Worm (Caenorhabditis elegans) whole organism, mixed stage, embryonic: Measurements from ENCODE around the gene taf-9.

Source experiments
- M03D4.4 ChIP-seq: sonication (generic microtip); optimal IDR thresholded peaks from 2 replicates; lab custom pipeline; 2017; ENCODE audit warnings: mild to moderate bottlenecking, missing genetic modification characterization, missing compliant biosample characterization
- bed-3 ChIP-seq: fragments of 200-800 bp; sonication (Bioruptor generic); optimal IDR thresholded peaks from 3 replicates; lab custom pipeline; 2018; ENCODE audit warnings: mild to moderate bottlenecking, missing genetic modification characterization, moderate library complexity, missing compliant biosample characterization
- blmp-1 ChIP-seq: fragments of 150-350 bp; optimal IDR thresholded peaks from 2 replicates; lab custom pipeline; 2014; ENCODE audit warnings: missing biosample characterization, missing genetic modification characterization
- ceh-39 ChIP-seq: fragments of 150-350 bp; optimal IDR thresholded peaks from 2 replicates; lab custom pipeline; 2014; ENCODE audit warnings: missing biosample characterization, missing genetic modification characterization
- ceh-43 ChIP-seq: fragments of 200-800 bp; sonication (Bioruptor generic); optimal IDR thresholded peaks from 2 replicates; lab custom pipeline; 2018; ENCODE audit warnings: mild to moderate bottlenecking, missing genetic modification characterization, moderate library complexity, missing compliant biosample characterization
- ceh-83 ChIP-seq: fragments of 200-800 bp; sonication (Bioruptor generic); optimal IDR thresholded peaks from 2 replicates; lab custom pipeline; 2018; ENCODE audit warnings: mild to moderate bottlenecking, missing genetic modification characterization, missing compliant biosample characterization
- ces-1 ChIP-seq: fragments of 150-350 bp; optimal IDR thresholded peaks from 2 replicates; lab custom pipeline; 2014; ENCODE audit warnings: missing biosample characterization, missing genetic modification reagents, missing genetic modification characterization
- cnd-1 ChIP-seq: fragments of 200-800 bp; sonication (Bioruptor generic); optimal IDR thresholded peaks from 2 replicates; lab custom pipeline; 2018; ENCODE audit warnings: mild to moderate bottlenecking, missing genetic modification characterization, missing compliant biosample characterization
- drap-1 ChIP-seq: fragments of 200-800 bp; sonication (Bioruptor generic); optimal IDR thresholded peaks from 3 replicates; lab custom pipeline; 2018; ENCODE audit warnings: mild to moderate bottlenecking, missing genetic modification characterization, missing compliant biosample characterization
- elt-1 ChIP-seq: sonication (generic microtip); optimal IDR thresholded peaks from 2 replicates; lab custom pipeline; 2017; ENCODE audit warnings: missing genetic modification characterization, mild to moderate bottlenecking, missing compliant biosample characterization, antibody characterized with exemption, moderate library complexity, borderline replicate concordance; ENCODE audit not compliant: insufficient read depth
- elt-3 ChIP-seq: fragments of 150-350 bp; optimal IDR thresholded peaks from 2 replicates; lab custom pipeline; 2014; ENCODE audit warnings: missing biosample characterization, missing genetic modification characterization
- flh-1 ChIP-seq: fragments of 200-800 bp; sonication (Bioruptor generic); optimal IDR thresholded peaks from 2 replicates; lab custom pipeline; 2018; ENCODE audit warnings: mild to moderate bottlenecking, missing genetic modification characterization, moderate library complexity, missing compliant biosample characterization
- ham-2 ChIP-seq: fragments of 200-800 bp; sonication (Bioruptor generic); optimal IDR thresholded peaks from 2 replicates; lab custom pipeline; 2018; ENCODE audit warnings: mild to moderate bottlenecking, missing genetic modification characterization, missing compliant biosample characterization
- hlh-1 ChIP-seq: fragments of 150-350 bp; optimal IDR thresholded peaks from 2 replicates; lab custom pipeline; 2014; ENCODE audit warnings: missing biosample characterization, missing genetic modification reagents, missing genetic modification characterization
- lin-13 ChIP-seq: fragments of 150-350 bp; optimal IDR thresholded peaks from 2 replicates; lab custom pipeline; 2014; ENCODE audit warnings: missing biosample characterization, missing genetic modification characterization
- lin-32 ChIP-seq: fragments of 200-800 bp; sonication (Bioruptor generic); optimal IDR thresholded peaks from 2 replicates; lab custom pipeline; 2018; ENCODE audit warnings: mild to moderate bottlenecking, missing genetic modification characterization, missing compliant biosample characterization
- lsy-2 ChIP-seq: fragments of 150-350 bp; optimal IDR thresholded peaks from 2 replicates; lab custom pipeline; 2014; ENCODE audit warnings: missing biosample characterization, missing genetic modification characterization
- mab-5 ChIP-seq: fragments of 150-350 bp; optimal IDR thresholded peaks from 2 replicates; lab custom pipeline; 2014; ENCODE audit warnings: missing biosample characterization, missing genetic modification characterization
- mep-1 ChIP-seq: fragments of 150-350 bp; optimal IDR thresholded peaks from 2 replicates; lab custom pipeline; 2017; ENCODE audit warnings: missing biosample characterization, missing genetic modification reagents, missing genetic modification characterization, inconsistent platforms
- mls-2 ChIP-seq: sonication (generic microtip); optimal IDR thresholded peaks from 2 replicates; lab custom pipeline; 2016; ENCODE audit warnings: mild to moderate bottlenecking, missing genetic modification characterization, moderate library complexity, missing compliant biosample characterization
- nhr-12 ChIP-seq: fragments of 150-350 bp; optimal IDR thresholded peaks from 2 replicates; lab custom pipeline; 2014; ENCODE audit warnings: missing biosample characterization, missing genetic modification characterization
- nhr-2 ChIP-seq: fragments of 150-350 bp; optimal IDR thresholded peaks from 2 replicates; lab custom pipeline; 2014; ENCODE audit warnings: missing biosample characterization, missing genetic modification characterization
- nhr-237 ChIP-seq: fragments of 150-350 bp; optimal IDR thresholded peaks from 2 replicates; lab custom pipeline; 2014; ENCODE audit warnings: missing biosample characterization, missing genetic modification characterization
- nhr-28 ChIP-seq: fragments of 150-350 bp; optimal IDR thresholded peaks from 2 replicates; lab custom pipeline; 2014; ENCODE audit warnings: missing biosample characterization, missing genetic modification characterization
- nhr-76 ChIP-seq: sonication (generic microtip); optimal IDR thresholded peaks from 2 replicates; lab custom pipeline; 2017; ENCODE audit warnings: missing biosample characterization, missing genetic modification characterization
- pha-4 ChIP-seq: fragments of 150-350 bp; optimal IDR thresholded peaks from 2 replicates; lab custom pipeline; 2018; ENCODE audit warnings: missing biosample characterization, missing genetic modification reagents, missing genetic modification characterization
- sem-2 ChIP-seq: fragments of 200-800 bp; sonication (Bioruptor generic); optimal IDR thresholded peaks from 2 replicates; lab custom pipeline; 2018; ENCODE audit warnings: mild to moderate bottlenecking, missing genetic modification characterization, missing compliant biosample characterization
- snpc-4 ChIP-seq: fragments of 150-350 bp; optimal IDR thresholded peaks from 2 replicates; lab custom pipeline; 2014; ENCODE audit warnings: missing biosample characterization, missing genetic modification characterization
- sptf-1 ChIP-seq: sonication (generic microtip); optimal IDR thresholded peaks from 2 replicates; lab custom pipeline; 2017; ENCODE audit warnings: mild to moderate bottlenecking, missing genetic modification characterization, moderate library complexity, missing compliant biosample characterization
- tbx-8 ChIP-seq: fragments of 200-800 bp; sonication (Bioruptor generic); optimal IDR thresholded peaks from 2 replicates; lab custom pipeline; 2018; ENCODE audit warnings: mild to moderate bottlenecking, missing genetic modification characterization, moderate library complexity, missing compliant biosample characterization
- unc-120 ChIP-seq: sonication (generic microtip); optimal IDR thresholded peaks from 2 replicates; lab custom pipeline; 2017; ENCODE audit warnings: missing genetic modification characterization, missing compliant biosample characterization; ENCODE audit not compliant: poor library complexity, severe bottlenecking
- unc-39 ChIP-seq: fragments of 150-350 bp; optimal IDR thresholded peaks from 2 replicates; lab custom pipeline; 2014; ENCODE audit warnings: missing biosample characterization, missing genetic modification characterization
- unc-62 ChIP-seq: fragments of 150-350 bp; optimal IDR thresholded peaks from 2 replicates; lab custom pipeline; 2014; ENCODE audit warnings: missing biosample characterization, missing genetic modification reagents, missing genetic modification characterization
- zip-8 ChIP-seq: fragments of 150-350 bp; optimal IDR thresholded peaks from 2 replicates; lab custom pipeline; 2014; ENCODE audit warnings: missing biosample characterization, missing genetic modification characterization
- ztf-11 ChIP-seq: fragments of 150-350 bp; optimal IDR thresholded peaks from 2 replicates; lab custom pipeline; 2014; ENCODE audit warnings: missing biosample characterization, missing genetic modification characterization

Gene taf-9

DNA sequence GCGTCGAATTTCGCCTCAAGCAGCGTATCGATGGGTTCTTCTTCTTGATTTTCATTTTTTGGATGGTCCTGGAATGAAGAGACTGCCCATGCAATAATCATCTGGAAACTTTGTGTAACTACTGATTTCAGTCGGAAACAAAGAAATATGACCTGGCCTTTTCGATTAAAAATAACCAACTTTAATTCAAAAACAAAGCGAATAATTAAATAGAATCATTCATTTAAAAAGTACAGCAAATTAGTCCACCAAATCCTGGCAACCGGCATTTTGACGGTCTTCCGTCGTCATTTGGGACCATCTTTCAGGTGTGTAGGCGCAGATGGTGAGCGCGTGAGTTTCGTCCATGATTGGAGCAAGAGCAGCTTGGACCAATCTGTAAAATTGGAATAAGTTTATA is 17.5 kb downstream of the taf-9 start, which contains the start of gene acbp-5:
Gene acbp-5 (minus strand): TSS at position 101 of the 400 bp plus-strand sequence.
- TF ChIP-seq nhr-12 (tag; lab: Kevin White, UChicago) (no peak), mls-2 (tag; lab: Kevin White, UChicago) (no peak), elt-3 (no peak), nhr-28 (tag; lab: Kevin White, UChicago) (no peak), elt-1 (tag; lab: Kevin White, UChicago) (no peak), ceh-43 (no peak), nhr-2 (tag; lab: Kevin White, UChicago) (no peak)

- TF ChIP-seq lin-13 (tag; lab: Kevin White, UChicago) = no peak
- no peak for TF ChIP-seq drap-1
- TF ChIP-seq lin-32 (GFP tag; lab: Kevin White, UChicago) = no peak
- TF ChIP-seq nhr-28 (tag; lab: Kevin White, UChicago) = no peak
- TF ChIP-seq tbx-8 (GFP tag; lab: Kevin White, UChicago) = no peak
- no peak for TF ChIP-seq M03D4.4 (tag; lab: Kevin White, UChicago)
- no peak for TF ChIP-seq ceh-39 (tag; lab: Kevin White, UChicago)
Measured at ce11 chrIII:13642227-13642626, 18.2 kb downstream of the taf-9 start, which contains the start of gene T12D8.10. TSS of gene T12D8.10 (minus strand) at chrIII:13642327.

DNA sequence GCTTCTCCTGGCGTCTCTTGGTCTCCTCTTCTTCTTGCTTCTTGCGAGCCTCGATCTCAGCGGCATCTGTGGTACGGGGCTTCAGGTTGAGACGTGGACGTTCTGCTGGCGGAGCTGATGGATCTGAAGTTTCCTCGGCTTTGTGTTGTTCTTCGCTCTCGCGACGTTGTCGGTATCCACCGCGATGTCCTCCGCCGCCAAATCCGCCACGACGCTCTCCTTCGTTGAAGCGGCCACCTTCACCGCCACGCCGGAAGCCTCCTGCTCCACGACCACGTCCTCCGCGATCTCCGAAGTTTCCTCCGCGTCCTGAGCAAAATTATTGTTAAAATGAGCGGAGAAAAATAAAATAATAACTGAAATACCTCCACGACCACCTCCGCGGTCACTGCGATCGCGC is 18.7 kb downstream of the taf-9 start:
- TF ChIP-seq nhr-237 (tag; lab: Kevin White, UChicago) = no peak
- no peak for TF ChIP-seq lin-13 (tag; lab: Kevin White, UChicago)

- TF ChIP-seq lsy-2 (tag; lab: Kevin White, UChicago) = peak; percentile 90
- TF ChIP-seq flh-1 (GFP tag; lab: Kevin White, UChicago) = no peak
- TF ChIP-seq ceh-39 (tag; lab: Kevin White, UChicago) = peak; percentile 98
- TF ChIP-seq nhr-28 (tag; lab: Kevin White, UChicago) = peak; percentile 21
- TF ChIP-seq pha-4 (tag; lab: Kevin White, UChicago) = peak; percentile 99
- TF ChIP-seq nhr-2 (tag; lab: Kevin White, UChicago) = peak; percentile 76
- TF ChIP-seq nhr-76 (tag; lab: Kevin White, UChicago) = peak; percentile 16
- TF ChIP-seq M03D4.4 (tag; lab: Kevin White, UChicago) = peak; percentile 62
- peak; percentile 13 for TF ChIP-seq lin-32 (GFP tag; lab: Kevin White, UChicago)
- peak; percentile 83 for TF ChIP-seq elt-3
- no peak for TF ChIP-seq snpc-4
- peak; percentile 85 for TF ChIP-seq cnd-1 (tag; lab: Kevin White, UChicago)
- no peak for TF ChIP-seq ceh-83
- TF ChIP-seq zip-8 (tag; lab: Kevin White, UChicago) = no peak
- peak; percentile 98 for TF ChIP-seq lin-13 (tag; lab: Kevin White, UChicago)
- TF ChIP-seq mep-1 (tag; lab: Kevin White, UChicago) = peak; percentile 98
- TF ChIP-seq unc-120 (tag; lab: Kevin White, UChicago) = peak; percentile 96
- TF ChIP-seq sptf-1 (tag; lab: Kevin White, UChicago) = peak; percentile 89
- peak; percentile 39 for TF ChIP-seq mls-2 (tag; lab: Kevin White, UChicago)
- TF ChIP-seq unc-62 (GFP tag; lab: Kevin White, UChicago) = peak; percentile 92
- peak; percentile 100 for TF ChIP-seq ces-1
- peak; percentile 83 for TF ChIP-seq hlh-1 (tag; lab: Kevin White, UChicago)
- TF ChIP-seq blmp-1 = peak; percentile 48
- peak; percentile 7 for TF ChIP-seq elt-1 (tag; lab: Kevin White, UChicago)
- peak; percentile 70 for TF ChIP-seq tbx-8 (GFP tag; lab: Kevin White, UChicago)
- peak; percentile 78 for TF ChIP-seq mab-5 (tag; lab: Kevin White, UChicago)
- no peak for TF ChIP-seq nhr-12 (tag; lab: Kevin White, UChicago)
- TF ChIP-seq ztf-11 (tag; lab: Kevin White, UChicago) = peak; percentile 87
- TF ChIP-seq drap-1 = peak; percentile 77
- TF ChIP-seq sem-2 (GFP tag; lab: Kevin White, UChicago) = no peak
- peak; percentile 2 for TF ChIP-seq ceh-43
- peak; percentile 66 for TF ChIP-seq ham-2 (GFP tag; lab: Kevin White, UChicago)
- TF ChIP-seq bed-3 (GFP tag; lab: Kevin White, UChicago) = peak; percentile 14
- peak; percentile 98 for TF ChIP-seq nhr-237 (tag; lab: Kevin White, UChicago)
- TF ChIP-seq unc-39 = no peak
Measured at ce11 chrIII:13643534-13643933, 19.5 kb downstream of the taf-9 start, which contains the start of the genes drr-2 and set-16. TSS of gene drr-2 (minus strand) at chrIII:13643570. TSS of gene set-16 (plus strand) at chrIII:13643916.
